Fruit fly (Drosophila melanogaster) whole organism, embryonic: ENCODE measurements around the gene CG43678.
A peak's percentile ranks its signal among the peaks of the same experiment; 100 is the strongest.

ENCODE experiments used
- Awh ChIP-seq: fragments of 200-800 bp; sonication (Bioruptor generic); IDR thresholded peaks from 2 replicates; pipeline ENCODE4, ENCODE4 v1.3.6; 2022; ENCODE audit warnings: missing biosample characterization, missing genetic modification characterization
- B-H2 ChIP-seq: fragments of 200-800 bp; sonication (Bioruptor generic); optimal IDR thresholded peaks from 2 replicates; lab custom pipeline; 2018; ENCODE audit warnings: missing biosample characterization, mild to moderate bottlenecking, missing genetic modification characterization
- Bteb2 ChIP-seq: fragments of 200-800 bp; sonication (Bioruptor generic); optimal IDR thresholded peaks from 2 replicates; lab custom pipeline; 2016; ENCODE audit warnings: missing biosample characterization, missing genetic modification characterization
- C15 ChIP-seq: fragments of 200-800 bp; sonication (Bioruptor generic); IDR thresholded peaks from 3 replicates; pipeline ENCODE4 v1.3.6; 2022; ENCODE audit warnings: missing biosample characterization, missing genetic modification characterization
- CG11695 ChIP-seq: fragments of 200-800 bp; sonication (Bioruptor generic); IDR thresholded peaks from 3 replicates; pipeline ENCODE4 v1.3.6; 2022; ENCODE audit warnings: missing biosample characterization, missing genetic modification characterization
- CG1602 ChIP-seq: fragments of 200-800 bp; sonication (Bioruptor generic); optimal IDR thresholded peaks from 3 replicates; lab custom pipeline; 2016; ENCODE audit warnings: missing biosample characterization, missing genetic modification characterization
- CG17829 ChIP-seq: fragments of 200-800 bp; optimal IDR thresholded peaks from 2 replicates; lab custom pipeline; 2019; ENCODE audit warnings: missing biosample characterization, mild to moderate bottlenecking, missing genetic modification characterization, moderate library complexity
- CG18619 ChIP-seq: fragments of 200-800 bp; sonication (Bioruptor generic); optimal IDR thresholded peaks from 3 replicates; lab custom pipeline; 2017; ENCODE audit warnings: missing biosample characterization, mild to moderate bottlenecking, missing genetic modification characterization
- CG2202 ChIP-seq: fragments of 200-800 bp; sonication (Bioruptor generic); optimal IDR thresholded peaks from 2 replicates; lab custom pipeline; 2018; ENCODE audit warnings: missing biosample characterization, mild to moderate bottlenecking, missing genetic modification characterization
- CG2712 ChIP-seq: fragments of 200-800 bp; optimal IDR thresholded peaks from 3 replicates; lab custom pipeline; 2019; ENCODE audit warnings: missing biosample characterization, mild to moderate bottlenecking, missing genetic modification characterization, moderate library complexity
- CG30403 ChIP-seq: fragments of 200-800 bp; sonication (Bioruptor generic); optimal IDR thresholded peaks from 3 replicates; lab custom pipeline; 2016; ENCODE audit warnings: missing biosample characterization, missing genetic modification characterization
- CG32532 ChIP-seq: fragments of 200-800 bp; sonication (Bioruptor generic); IDR thresholded peaks from 2 replicates; pipeline ENCODE4 v1.3.6; 2022; ENCODE audit warnings: missing biosample characterization, missing genetic modification characterization
- CG3838 ChIP-seq: fragments of 200-800 bp; sonication (Bioruptor generic); optimal IDR thresholded peaks from 3 replicates; lab custom pipeline; 2016; ENCODE audit warnings: missing biosample characterization, missing genetic modification characterization
- CG6272 ChIP-seq: fragments of 200-800 bp; sonication (Bioruptor generic); IDR thresholded peaks from 2 replicates; pipeline ENCODE4 v1.3.6; 2022; ENCODE audit warnings: missing biosample characterization, missing genetic modification characterization
- CG8359 ChIP-seq: fragments of 200-800 bp; sonication (Bioruptor generic); optimal IDR thresholded peaks from 2 replicates; lab custom pipeline; 2017; ENCODE audit warnings: missing biosample characterization, mild to moderate bottlenecking, missing genetic modification characterization, borderline replicate concordance
- CG9215 ChIP-seq: fragments of 200-800 bp; sonication (Bioruptor generic); IDR thresholded peaks from 2 replicates; pipeline ENCODE4 v1.3.6; 2022; ENCODE audit warnings: missing biosample characterization, missing genetic modification characterization
- D19B ChIP-seq: fragments of 200-800 bp; sonication (Bioruptor generic); optimal IDR thresholded peaks from 2 replicates; lab custom pipeline; 2017; ENCODE audit warnings: missing biosample characterization, mild to moderate bottlenecking, missing genetic modification characterization
- Deaf1 ChIP-seq: fragments of 200-800 bp; optimal IDR thresholded peaks from 3 replicates; lab custom pipeline; 2019; ENCODE audit warnings: missing biosample characterization, mild to moderate bottlenecking, missing genetic modification characterization, moderate library complexity
- Elba2 ChIP-seq: fragments of 200-800 bp; sonication (Bioruptor generic); optimal IDR thresholded peaks from 3 replicates; lab custom pipeline; 2016; ENCODE audit warnings: missing biosample characterization, missing genetic modification characterization
- H15 ChIP-seq: fragments of 200-800 bp; sonication (Bioruptor generic); IDR thresholded peaks from 3 replicates; pipeline ENCODE4 v1.3.6; 2022; ENCODE audit warnings: missing biosample characterization, missing genetic modification characterization
- Hr51 ChIP-seq, 2 experiments: fragments of 200-800 bp; sonication (Bioruptor generic); optimal IDR thresholded peaks; 2 replicates in 1 of 2; 3 replicates in 1 of 2; lab custom pipeline; 2016 to 2018; ENCODE audit warnings: missing biosample characterization in 2 of 2, missing genetic modification characterization in 2 of 2, mild to moderate bottlenecking in 1 of 2, moderate library complexity in 1 of 2
- Hr78 ChIP-seq, 2 experiments: fragments of 200-800 bp in 1 of 2; fragments of >200 bp in 1 of 2; sonication (Bioruptor generic) in 1 of 2; optimal IDR thresholded peaks; 2 replicates each; lab custom pipeline; 2017 to 2019; ENCODE audit warnings: missing biosample characterization in 2 of 2, missing genetic modification characterization in 2 of 2, mild to moderate bottlenecking in 1 of 2, moderate library complexity in 1 of 2
- Lhr ChIP-seq: fragments of 200-800 bp; sonication (Bioruptor generic); optimal IDR thresholded peaks from 3 replicates; lab custom pipeline; 2017; ENCODE audit warnings: mild to moderate bottlenecking, missing biosample characterization, missing genetic modification reagents, missing genetic modification characterization
- Lpt ChIP-seq: fragments of >200 bp; optimal IDR thresholded peaks from 2 replicates; lab custom pipeline; 2018; ENCODE audit warnings: missing biosample characterization, missing genetic modification characterization
- Meics ChIP-seq: fragments of 200-800 bp; sonication (Bioruptor generic); optimal IDR thresholded peaks from 2 replicates; lab custom pipeline; 2017; ENCODE audit warnings: missing biosample characterization, mild to moderate bottlenecking, missing genetic modification characterization
- Nf-YB ChIP-seq: fragments of 200-800 bp; sonication (Bioruptor generic); optimal IDR thresholded peaks from 3 replicates; lab custom pipeline; 2019; ENCODE audit warnings: missing biosample characterization, mild to moderate bottlenecking, missing genetic modification characterization, moderate library complexity
- Nf-YC ChIP-seq: fragments of 200-800 bp; optimal IDR thresholded peaks from 3 replicates; lab custom pipeline; 2019; ENCODE audit warnings: missing biosample characterization, mild to moderate bottlenecking, missing genetic modification characterization, moderate library complexity
- Oli ChIP-seq: fragments of 200-800 bp; sonication (Bioruptor generic); optimal IDR thresholded peaks from 2 replicates; lab custom pipeline; 2018; ENCODE audit warnings: missing biosample characterization, mild to moderate bottlenecking, missing genetic modification characterization, moderate library complexity
- Sox100B ChIP-seq: fragments of 200-800 bp; sonication (Bioruptor generic); optimal IDR thresholded peaks from 3 replicates; lab custom pipeline; 2018; ENCODE audit warnings: missing biosample characterization, mild to moderate bottlenecking, missing genetic modification characterization
- ase ChIP-seq: fragments of 200-800 bp; sonication (Bioruptor generic); IDR thresholded peaks from 3 replicates; pipeline ENCODE4 v1.3.6; 2022; ENCODE audit warnings: missing biosample characterization, missing genetic modification characterization
- bbx ChIP-seq: fragments of 200-800 bp; sonication (Bioruptor generic); IDR thresholded peaks from 2 replicates; pipeline ENCODE4 v1.3.6; 2022; ENCODE audit warnings: missing biosample characterization, missing genetic modification characterization; ENCODE audit not compliant: partially characterized antibody
- cg ChIP-seq: fragments of 200-800 bp; sonication (Bioruptor generic); optimal IDR thresholded peaks from 3 replicates; lab custom pipeline; 2019; ENCODE audit warnings: missing biosample characterization, mild to moderate bottlenecking, missing genetic modification characterization, moderate library complexity
- emc ChIP-seq: fragments of 200-800 bp; sonication (Bioruptor generic); optimal IDR thresholded peaks from 2 replicates; lab custom pipeline; 2016; ENCODE audit warnings: missing biosample characterization, missing genetic modification characterization
- ems ChIP-seq: fragments of 200-800 bp; sonication (Bioruptor generic); optimal IDR thresholded peaks from 3 replicates; lab custom pipeline; 2016; ENCODE audit warnings: missing biosample characterization, missing genetic modification characterization
- ewg ChIP-seq: fragments of 200-800 bp; sonication (Bioruptor generic); optimal IDR thresholded peaks from 3 replicates; lab custom pipeline; 2017; ENCODE audit warnings: mild to moderate bottlenecking, missing biosample characterization, missing genetic modification reagents, missing genetic modification characterization
- fd96Cb ChIP-seq: fragments of 200-800 bp; sonication (Bioruptor generic); optimal IDR thresholded peaks from 2 replicates; lab custom pipeline; 2018; ENCODE audit warnings: missing biosample characterization, mild to moderate bottlenecking, missing genetic modification characterization, moderate library complexity
- gcm ChIP-seq: fragments of 200-800 bp; sonication (Bioruptor generic); optimal IDR thresholded peaks from 2 replicates; lab custom pipeline; 2019; ENCODE audit warnings: missing biosample characterization, mild to moderate bottlenecking, missing genetic modification characterization, moderate library complexity
- gfzf ChIP-seq: fragments of 200-800 bp; sonication (Bioruptor generic); optimal IDR thresholded peaks from 2 replicates; lab custom pipeline; 2016; ENCODE audit warnings: missing biosample characterization, mild to moderate bottlenecking, missing genetic modification characterization, moderate library complexity
- hkb ChIP-seq, 2 experiments: fragments of 200-800 bp in 1 of 2; fragments of >200 bp in 1 of 2; sonication (Bioruptor generic) in 1 of 2; IDR thresholded peaks in 1 of 2; optimal IDR thresholded peaks in 1 of 2; 2 replicates each; pipeline versions ENCODE4 v1.3.6 to Lab custom; 2017 to 2022; ENCODE audit warnings: missing biosample characterization in 1 of 2, missing genetic modification characterization in 1 of 2
- kah ChIP-seq: fragments of 200-800 bp; sonication (Bioruptor generic); optimal IDR thresholded peaks from 2 replicates; lab custom pipeline; 2018; ENCODE audit warnings: missing biosample characterization, mild to moderate bottlenecking, missing genetic modification characterization
- maf-S ChIP-seq: fragments of 200-800 bp; sonication (Bioruptor generic); optimal IDR thresholded peaks from 2 replicates; lab custom pipeline; 2016; ENCODE audit warnings: missing biosample characterization, missing genetic modification characterization
- nmo ChIP-seq: fragments of 200-800 bp; sonication (Bioruptor generic); optimal IDR thresholded peaks from 2 replicates; lab custom pipeline; 2018; ENCODE audit warnings: missing biosample characterization, mild to moderate bottlenecking, missing genetic modification characterization, moderate library complexity
- onecut ChIP-seq: fragments of 200-800 bp; sonication (Bioruptor generic); IDR thresholded peaks from 2 replicates; pipeline ENCODE4 v1.3.6; 2022; ENCODE audit warnings: missing biosample characterization, missing genetic modification characterization
- org-1 ChIP-seq: fragments of 200-800 bp; sonication (Bioruptor generic); optimal IDR thresholded peaks from 2 replicates; lab custom pipeline; 2017; ENCODE audit warnings: missing biosample characterization, missing genetic modification characterization
- pho ChIP-seq: fragments of 200-800 bp; sonication (Bioruptor generic); optimal IDR thresholded peaks from 2 replicates; lab custom pipeline; 2016; ENCODE audit warnings: missing biosample characterization, missing genetic modification characterization
- sima ChIP-seq: fragments of 200-800 bp; sonication (Bioruptor generic); optimal IDR thresholded peaks from 2 replicates; lab custom pipeline; 2016; ENCODE audit warnings: missing biosample characterization, missing genetic modification characterization
- so ChIP-seq: fragments of 200-800 bp; sonication (Bioruptor generic); IDR thresholded peaks from 3 replicates; pipeline ENCODE4 v1.3.6; 2022; ENCODE audit warnings: missing biosample characterization, missing genetic modification characterization
- tll ChIP-seq, 2 experiments: fragments of 200-800 bp in 1 of 2; fragments of >200 bp in 1 of 2; sonication (Bioruptor generic) in 1 of 2; optimal IDR thresholded peaks; 2 replicates each; lab custom pipeline; 2017 to 2019; ENCODE audit warnings: missing biosample characterization in 2 of 2, missing genetic modification characterization in 2 of 2, mild to moderate bottlenecking in 1 of 2, moderate library complexity in 1 of 2
- toy ChIP-seq: fragments of 200-800 bp; sonication (Bioruptor generic); IDR thresholded peaks from 2 replicates; pipeline ENCODE4 v1.3.6; 2022; ENCODE audit warnings: missing biosample characterization, missing genetic modification characterization

CG43678 gene

DNA sequence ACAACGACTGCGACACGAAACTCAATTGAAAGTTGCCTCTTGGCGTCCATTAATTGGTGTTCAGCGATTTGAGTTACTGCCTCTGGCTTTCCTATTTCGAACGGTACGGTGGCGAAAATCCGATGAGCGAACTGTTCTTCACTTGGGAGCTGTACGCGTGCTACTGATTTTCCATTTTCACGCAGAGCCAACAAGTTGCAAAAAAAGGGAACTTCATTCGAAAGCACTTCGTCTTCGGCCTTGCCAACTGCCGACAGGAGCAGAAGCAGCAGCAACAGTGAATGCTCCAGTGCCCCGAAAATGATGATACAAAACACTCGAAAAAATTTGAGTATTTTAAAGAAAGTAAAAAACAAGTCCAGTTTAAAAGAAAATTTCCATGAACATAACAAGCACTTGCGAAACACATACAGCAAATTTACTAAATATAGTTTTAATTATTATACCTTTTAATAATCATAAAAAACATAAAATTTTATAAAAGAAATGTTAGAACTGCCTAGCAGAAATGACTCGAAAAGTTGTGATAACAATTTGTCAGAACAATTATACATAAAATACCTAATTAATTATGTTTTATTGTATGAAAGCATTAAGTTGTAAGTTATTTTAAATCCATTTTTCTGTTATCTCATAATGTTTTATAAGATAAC lies 15.1 kb downstream of the CG43678 start (continued):
- peak; percentile 35 for TF ChIP-seq nmo
- TF ChIP-seq Hr51 (GFP tag; optimal IDR thresholded peaks at IDR 0.05; lab: Kevin White, UChicago), result peak in 1 of 2 experiments; percentile 58
- TF ChIP-seq CG9215, result no peak
- no peak for TF ChIP-seq CG2202 (tag; lab: Kevin White, UChicago)
- no peak for TF ChIP-seq CG32532 (GFP tag; lab: Robert Waterston, UW)
- TF ChIP-seq emc, result no peak
- TF ChIP-seq CG18619 (GFP tag; lab: Kevin White, UChicago), result peak; percentile 48
- no peak for TF ChIP-seq CG6272
- TF ChIP-seq ems (GFP tag; lab: Kevin White, UChicago), result no peak
- TF ChIP-seq CG11695 (GFP tag; lab: Robert Waterston, UW), result no peak
- no peak for TF ChIP-seq bbx (GFP tag; lab: Robert Waterston, UW)
- TF ChIP-seq Oli, result peak; percentile 38
- no peak for TF ChIP-seq org-1 (GFP tag; lab: Kevin White, UChicago)
- no peak for TF ChIP-seq CG3838 (GFP tag; lab: Kevin White, UChicago)
- no peak for TF ChIP-seq pho
- TF ChIP-seq Elba2 (GFP tag; lab: Kevin White, UChicago), result no peak
- peak; percentile 37 for TF ChIP-seq B-H2 (GFP tag; lab: Kevin White, UChicago)
- no peak for TF ChIP-seq CG8359 (GFP tag; lab: Kevin White, UChicago)
- TF ChIP-seq ase, result no peak
- TF ChIP-seq fd96Cb, result peak; percentile 6
- TF ChIP-seq Meics (GFP tag; lab: Kevin White, UChicago), result peak; percentile 78
- peak; percentile 36 for TF ChIP-seq Nf-YB (GFP tag; lab: Kevin White, UChicago)
- no peak for TF ChIP-seq Bteb2
- TF ChIP-seq ewg (GFP tag; lab: Kevin White, UChicago), result no peak
- TF ChIP-seq Sox100B, result peak; percentile 64
- no peak for TF ChIP-seq so (GFP tag; lab: Robert Waterston, UW)
- TF ChIP-seq kah (GFP tag; lab: Kevin White, UChicago), result no peak
- TF ChIP-seq tll (GFP tag; optimal IDR thresholded peaks at IDR 0.05; lab: Kevin White, UChicago), result no peak
- TF ChIP-seq CG2712 (tag; lab: Kevin White, UChicago), result peak; percentile 42
- peak; percentile 26 for TF ChIP-seq CG17829 (tag; lab: Kevin White, UChicago)
- TF ChIP-seq maf-S, result no peak
- TF ChIP-seq CG30403 (GFP tag; lab: Kevin White, UChicago), result peak; percentile 29
- TF ChIP-seq Nf-YC, result peak; percentile 30
- no peak for TF ChIP-seq Awh (GFP tag; lab: Robert Waterston, UW)
- no peak for TF ChIP-seq onecut (GFP tag; lab: Robert Waterston, UW)
- TF ChIP-seq C15 (GFP tag; lab: Robert Waterston, UW), result no peak
- TF ChIP-seq cg (GFP tag; lab: Kevin White, UChicago), result no peak
- TF ChIP-seq hkb (optimal IDR thresholded peaks at IDR 0.05; lab: Kevin White, UChicago), result no peak
- 0 out of 2 replicates have a peak, but pooled peaks have one; percentile 17 for TF ChIP-seq hkb (GFP tag; IDR thresholded peaks at IDR 0.05; lab: Robert Waterston, UW)
- peak; percentile 23 for TF ChIP-seq D19B (GFP tag; lab: Kevin White, UChicago)
- TF ChIP-seq H15 (GFP tag; lab: Robert Waterston, UW), result no peak
- TF ChIP-seq Lhr, result no peak
- peak; percentile 15 for TF ChIP-seq CG1602
- TF ChIP-seq gcm (GFP tag; lab: Kevin White, UChicago), result peak; percentile 3
- no peak for TF ChIP-seq gfzf (GFP tag; lab: Kevin White, UChicago)
- TF ChIP-seq toy (GFP tag; lab: Robert Waterston, UW), result no peak
- peak; percentile 64 for TF ChIP-seq Deaf1 (tag; lab: Kevin White, UChicago)
- no peak for TF ChIP-seq sima (GFP tag; lab: Kevin White, UChicago)
- TF ChIP-seq Hr78 (GFP tag; optimal IDR thresholded peaks at IDR 0.05; lab: Kevin White, UChicago), result no peak
- TF ChIP-seq Lpt (GFP tag; lab: Kevin White, UChicago), result no peak
